Worm (Caenorhabditis elegans) whole organism, midembryonic: ENCODE data around the gene T24D5.2.

ENCODE experiments used
- T22C8.4 ChIP-seq: fragments of 200-800 bp; sonication (Bioruptor generic); IDR thresholded peaks from 2 replicates; pipeline ENCODE4 v1.3.6; 2022; ENCODE audit warnings: missing genetic modification characterization, missing compliant biosample characterization
- flt-1 ChIP-seq: fragments of 200-800 bp; sonication (Bioruptor generic); IDR thresholded peaks from 2 replicates; pipeline ENCODE4 v1.3.6; 2022; ENCODE audit warnings: missing genetic modification characterization, missing compliant biosample characterization
- klf-2 ChIP-seq: fragments of 200-800 bp; sonication (Bioruptor generic); conservative IDR thresholded peaks from 2 replicates; pipeline ENCODE4 v1.3.6; 2022; ENCODE audit warnings: missing genetic modification reagents, missing genetic modification characterization, missing compliant biosample characterization
- med-1 ChIP-seq: sonication (generic microtip); optimal IDR thresholded peaks from 2 replicates; lab custom pipeline; 2017; ENCODE audit warnings: missing genetic modification characterization, mild to moderate bottlenecking, missing compliant biosample characterization, antibody characterized with exemption, missing genetic modification reagents; ENCODE audit not compliant: insufficient read depth
- tab-1 ChIP-seq: fragments of 200-800 bp; sonication (Bioruptor generic); IDR thresholded peaks from 2 replicates; pipeline ENCODE4 v1.3.6; 2022; ENCODE audit warnings: missing genetic modification characterization, missing compliant biosample characterization

- TF ChIP-seq tab-1 (GFP tag; lab: Robert Waterston, UW) = no peak
- no peak for TF ChIP-seq flt-1 (GFP tag; lab: Robert Waterston, UW)
- no peak for TF ChIP-seq T22C8.4 (GFP tag; lab: Robert Waterston, UW)
- TF ChIP-seq klf-2 (GFP tag; lab: Robert Waterston, UW) = no peak
- no peak for TF ChIP-seq med-1
These were observed 32.2 kb upstream of the T24D5.2 start for ce11 chrX:12618447-12618846.
